Worm (Caenorhabditis elegans) whole organism, late embryonic: Measurements from ENCODE around the gene atg-13.

ENCODE experiments used
- ceh-18 ChIP-seq: sonication (generic microtip); optimal IDR thresholded peaks from 2 replicates; lab custom pipeline; 2016; ENCODE audit warnings: missing genetic modification characterization, missing compliant biosample characterization
- ceh-9 ChIP-seq: sonication (generic microtip); optimal IDR thresholded peaks from 2 replicates; lab custom pipeline; 2016; ENCODE audit warnings: mild to moderate bottlenecking, missing genetic modification characterization, inconsistent platforms, missing compliant biosample characterization
- dmd-4 ChIP-seq: sonication (generic microtip); optimal IDR thresholded peaks from 2 replicates; lab custom pipeline; 2016; ENCODE audit warnings: borderline replicate concordance, missing genetic modification characterization, missing compliant biosample characterization
- hlh-30 ChIP-seq: sonication (generic microtip); optimal IDR thresholded peaks from 2 replicates; lab custom pipeline; 2017; ENCODE audit warnings: antibody characterized with exemption, missing genetic modification characterization, missing compliant biosample characterization; ENCODE audit not compliant: insufficient read depth
- pat-9 ChIP-seq: fragments of 200-800 bp; sonication (Bioruptor generic); optimal IDR thresholded peaks from 2 replicates; lab custom pipeline; 2018; ENCODE audit warnings: mild to moderate bottlenecking, missing genetic modification characterization, moderate library complexity, missing compliant biosample characterization
- pros-1 ChIP-seq: fragments of 150-350 bp; optimal IDR thresholded peaks from 2 replicates; lab custom pipeline; 2014; ENCODE audit warnings: missing biosample characterization, missing genetic modification reagents, missing genetic modification characterization
- rnt-1 ChIP-seq: sonication (generic microtip); optimal IDR thresholded peaks from 2 replicates; lab custom pipeline; 2016; ENCODE audit warnings: missing genetic modification characterization, missing compliant biosample characterization

DNA sequence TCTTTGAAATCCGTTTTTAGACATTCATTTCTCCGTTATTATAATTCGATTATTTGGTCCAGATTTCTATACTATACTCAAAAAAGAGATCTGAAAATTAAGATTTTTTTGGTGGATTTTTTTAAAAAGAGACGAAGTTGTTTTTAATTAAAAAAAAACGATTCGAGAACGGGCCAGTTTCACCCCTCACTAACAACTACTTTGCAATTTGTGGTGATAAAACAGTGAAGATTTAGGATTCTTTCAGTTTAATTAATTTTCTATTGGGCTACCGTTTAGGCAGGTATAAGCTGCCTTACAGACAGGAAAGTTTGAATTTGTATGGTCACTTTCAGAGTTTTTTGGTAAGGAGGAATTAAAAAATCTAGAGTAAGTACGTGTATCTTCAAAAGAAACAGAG is 43.1 kb upstream of the atg-13 start, which contains the start of gene unc-36:
- TF ChIP-seq dmd-4 (tag; lab: Kevin White, UChicago) (no peak), rnt-1 (tag; lab: Kevin White, UChicago) (no peak), ceh-9 (tag; lab: Kevin White, UChicago) (no peak), ceh-18 (no peak), hlh-30 (tag; lab: Kevin White, UChicago) (no peak), pros-1 (tag; lab: Kevin White, UChicago) (no peak), pat-9 (tag; lab: Kevin White, UChicago) (no peak)
